Worm (Caenorhabditis elegans): ENCODE data around the gene ttll-5.
"Not testable (repeated sequence)": the region's sequence is repeated elsewhere in the genome, so short reads cannot be mapped to it uniquely, and the experiment has no call there.

ttll-5 gene

ce11 chrV:11496283-11496682 is 12.6 kb upstream of the ttll-5 start, which contains the start of gene htrl-1:
TSS of gene htrl-1 (minus strand) at chrV:11496383.
- TF ChIP-seq unc-62 (GFP tag; optimal IDR thresholded peaks at IDR 0.05) = no peak

DNA sequence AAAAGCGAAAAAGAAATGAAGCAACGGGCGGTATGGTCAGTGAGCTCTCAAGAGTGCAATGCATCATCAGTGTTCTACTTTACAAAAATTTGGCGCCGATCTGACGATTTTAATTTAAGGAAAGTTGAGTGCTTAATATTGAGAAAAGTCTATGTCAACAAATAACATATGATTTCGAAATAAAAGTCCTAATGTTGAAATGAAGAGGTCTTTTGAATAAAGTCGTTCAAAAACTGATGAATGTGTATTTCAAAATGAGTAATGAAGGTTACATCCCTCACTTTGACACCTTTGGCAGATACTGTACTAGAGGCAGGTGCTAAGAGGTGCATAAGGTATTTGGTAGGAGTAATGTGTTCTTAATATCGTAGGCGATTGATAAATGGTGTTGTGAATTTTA is 11.4 kb upstream of the ttll-5 start:
- no peak for TF ChIP-seq unc-62 (GFP tag; optimal IDR thresholded peaks at IDR 0.05)

ce11 chrV:11499786-11500185 is 9.1 kb upstream of the ttll-5 start:
- TF ChIP-seq unc-62 (GFP tag; optimal IDR thresholded peaks at IDR 0.05) = no peak

ce11 chrV:11500980-11501379 is 7.9 kb upstream of the ttll-5 start:
- no peak for TF ChIP-seq unc-62 (GFP tag; optimal IDR thresholded peaks at IDR 0.05)

- TF ChIP-seq unc-62 (GFP tag; optimal IDR thresholded peaks at IDR 0.05) = no peak
Measured at ce11 chrV:11503081-11503751, 5.6 kb upstream of the ttll-5 start, which contains the start of gene C55A6.12. TSS of gene C55A6.12 (minus strand) at chrV:11503131.

ce11 chrV:11504853-11505397 is 3.9 kb upstream of the ttll-5 start, which contains the start of the genes C55A6.1 and C55A6.10:
TSS of gene C55A6.1 (minus strand) at chrV:11504968.
TSS of gene C55A6.10 (plus strand) at chrV:11505347.
- TF ChIP-seq unc-62 (GFP tag; optimal IDR thresholded peaks at IDR 0.05) = not testable (repeated sequence)

DNA sequence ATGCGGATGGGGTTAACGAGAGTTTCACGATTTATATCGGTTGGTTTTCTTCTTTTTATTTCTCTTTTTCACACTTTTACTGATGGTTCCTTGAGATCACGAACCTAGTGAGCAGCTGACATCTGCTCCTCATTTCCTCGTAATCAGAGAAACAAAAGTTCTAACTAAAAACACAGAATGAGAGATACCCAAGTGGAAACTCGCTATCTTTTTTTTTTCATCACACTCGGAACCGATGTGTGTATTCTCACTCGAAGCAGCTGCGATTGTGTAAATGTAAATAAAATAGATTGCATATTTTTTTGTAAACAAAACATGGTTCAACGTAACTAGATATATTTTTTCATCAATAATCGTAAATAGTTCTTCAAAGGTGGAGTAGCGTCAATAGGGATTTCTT is 2.5 kb upstream of the ttll-5 start:
- TF ChIP-seq unc-62 (GFP tag; optimal IDR thresholded peaks at IDR 0.05) = no peak

ce11 chrV:11513432-11513831 is 4.6 kb downstream of the ttll-5 start, which contains the start of gene C55A6.3:
TSS of gene C55A6.3 (minus strand) at chrV:11513532.
- no peak for TF ChIP-seq unc-62 (GFP tag; optimal IDR thresholded peaks at IDR 0.05)

DNA sequence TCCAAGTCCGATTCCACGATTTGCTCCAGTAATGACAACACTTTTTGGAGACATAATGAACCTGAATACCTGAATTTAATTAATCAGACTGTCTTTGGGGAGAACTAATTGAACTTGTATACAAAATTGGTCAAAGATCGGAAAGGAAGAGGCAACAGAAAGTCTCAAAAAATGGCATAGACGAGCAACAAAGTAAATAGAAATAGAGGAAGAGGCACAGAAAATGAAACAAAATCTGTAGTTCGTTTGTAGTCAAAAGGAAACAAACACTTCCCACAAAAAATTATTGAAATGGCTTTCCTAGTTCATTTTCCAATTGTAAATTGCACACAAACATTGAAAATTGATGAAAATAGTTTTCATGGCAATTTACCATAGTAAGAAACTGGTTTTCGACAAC is 5.8 kb downstream of the ttll-5 start, which contains the start of gene C55A6.6:
TSS of gene C55A6.6 (minus strand) at position 61 of the 400 bp plus-strand sequence.
- no peak for TF ChIP-seq unc-62 (GFP tag; optimal IDR thresholded peaks at IDR 0.05)

- no peak for TF ChIP-seq unc-62 (GFP tag; optimal IDR thresholded peaks at IDR 0.05)
Measured at ce11 chrV:11515145-11515544, 6.3 kb downstream of the ttll-5 start.

DNA sequence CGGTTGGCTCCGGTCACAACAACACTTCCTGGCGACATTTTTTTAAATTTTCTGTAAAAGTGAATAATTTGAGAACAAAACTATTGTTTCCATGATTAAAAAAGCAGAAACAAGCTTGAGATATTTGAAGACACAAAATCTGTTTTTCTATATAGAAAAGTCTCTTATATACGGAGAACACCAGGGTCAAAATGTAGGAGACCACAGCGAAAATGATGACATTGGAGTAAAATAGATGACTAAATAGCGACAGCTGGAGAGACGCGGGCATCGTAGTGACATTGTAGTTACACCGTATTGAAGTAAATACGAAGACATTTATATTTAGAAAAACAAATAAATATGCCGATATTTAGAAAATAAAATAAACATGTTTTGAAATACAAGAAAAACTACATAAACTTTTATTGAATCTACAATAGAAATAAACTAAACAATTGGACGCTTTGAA is 7.3 kb downstream of the ttll-5 start, which contains the start of gene sdz-8:
TSS of gene sdz-8 (minus strand) at position 51 of the 451 bp plus-strand sequence.
- TF ChIP-seq unc-62 (GFP tag; optimal IDR thresholded peaks at IDR 0.05) = no peak

ce11 chrV:11517789-11518188 is 8.9 kb downstream of the ttll-5 start, which contains the start of gene C55A6.4:
TSS of gene C55A6.4 (minus strand) at chrV:11517889.
- no peak for TF ChIP-seq unc-62 (GFP tag; optimal IDR thresholded peaks at IDR 0.05)

- no peak for TF ChIP-seq unc-62 (GFP tag; optimal IDR thresholded peaks at IDR 0.05)
Measured at ce11 chrV:11520215-11520614, 11.4 kb downstream of the ttll-5 start, which contains the start of the genes C55A6.11 and C55A6.7. TSS of gene C55A6.11 (plus strand) at chrV:11520515. TSS of gene C55A6.7 (minus strand) at chrV:11520530.

- no peak for TF ChIP-seq unc-62 (GFP tag; optimal IDR thresholded peaks at IDR 0.05)
Measured at ce11 chrV:11521448-11521847, 12.6 kb downstream of the ttll-5 start, which contains the start of gene pafo-1. TSS of gene pafo-1 (plus strand) at chrV:11521703.

DNA sequence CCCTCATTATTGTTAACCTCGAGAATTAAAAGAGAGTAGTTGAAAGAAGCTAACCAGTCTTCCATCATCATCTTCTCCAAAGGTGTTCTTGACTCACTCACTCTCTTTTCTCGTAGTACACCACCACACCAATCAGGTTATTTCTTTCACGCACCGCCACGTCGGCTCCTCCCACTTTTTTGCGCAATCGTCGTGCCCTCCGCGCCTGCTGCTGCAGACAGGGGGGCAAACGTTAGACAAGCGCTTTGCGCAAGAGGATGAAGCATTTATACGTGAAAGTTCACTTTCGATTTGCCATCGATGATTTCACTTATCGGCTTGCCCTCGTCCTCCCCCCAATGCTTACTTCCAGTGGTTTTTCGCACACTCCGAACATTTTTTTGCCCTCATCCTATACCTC is 16.5 kb downstream of the ttll-5 start:
- no peak for TF ChIP-seq unc-62 (GFP tag; optimal IDR thresholded peaks at IDR 0.05)

- no peak for TF ChIP-seq unc-62 (GFP tag; optimal IDR thresholded peaks at IDR 0.05)
Measured at ce11 chrV:11526927-11527491, 18.1 kb downstream of the ttll-5 start.
